Worm (Caenorhabditis elegans): ENCODE results near the gene C43D7.8.

DNA sequence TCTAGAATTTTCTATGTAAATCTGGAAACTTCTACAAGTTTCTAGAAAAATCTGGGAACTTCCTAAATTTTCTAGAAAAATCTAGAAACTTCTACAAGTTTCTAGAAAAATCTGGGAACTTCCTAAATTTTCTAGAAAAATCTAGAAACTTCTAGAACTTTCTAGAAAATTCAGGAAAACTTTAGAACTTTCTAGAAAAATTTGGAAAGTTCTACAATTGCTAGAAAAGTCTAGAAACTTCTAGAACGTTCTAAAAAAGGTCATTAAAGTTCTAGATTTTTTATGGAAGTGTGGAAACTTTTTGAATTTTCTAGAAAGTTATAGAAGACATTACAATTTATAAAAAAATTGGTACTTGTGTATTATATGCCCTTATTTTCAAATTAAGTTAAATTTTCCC is 18.3 kb downstream of the C43D7.8 start, which contains the start of gene F55C9.5:
- TF ChIP-seq M03D4.4 (tag; optimal IDR thresholded peaks at IDR 0.05) (no peak), ztf-11 (tag; optimal IDR thresholded peaks at IDR 0.05) (no peak)

Measured in whole organism, mixed stage, embryonic.